Worm (Caenorhabditis elegans) whole organism, L3 larva: ENCODE measurements around the gene Y75B8A.6.
A peak's percentile ranks its signal among the peaks of the same experiment; 100 is the strongest.
"Not testable (repeated sequence)": the region's sequence is repeated elsewhere in the genome, so short reads cannot be mapped to it uniquely, and the experiment has no call there.

Experiments used
- R02D3.7 ChIP-seq: fragments of 150-350 bp; optimal IDR thresholded peaks from 2 replicates; lab custom pipeline; 2014; ENCODE audit warnings: missing biosample characterization, missing genetic modification characterization
- ceh-16 ChIP-seq: sonication (generic microtip); optimal IDR thresholded peaks from 2 replicates; lab custom pipeline; 2017; ENCODE audit warnings: missing biosample characterization, missing genetic modification characterization
- ceh-28 ChIP-seq: fragments of 150-350 bp; optimal IDR thresholded peaks from 2 replicates; lab custom pipeline; 2014; ENCODE audit warnings: missing biosample characterization, missing genetic modification reagents, missing genetic modification characterization
- ceh-82 ChIP-seq: fragments of 150-350 bp; optimal IDR thresholded peaks from 2 replicates; lab custom pipeline; 2014; ENCODE audit warnings: missing biosample characterization, missing genetic modification characterization
- daf-12 ChIP-seq: fragments of 150-350 bp; optimal IDR thresholded peaks from 2 replicates; lab custom pipeline; 2014; ENCODE audit warnings: missing biosample characterization, missing genetic modification reagents, missing genetic modification characterization
- egl-5 ChIP-seq: fragments of 150-350 bp; optimal IDR thresholded peaks from 2 replicates; lab custom pipeline; 2017; ENCODE audit warnings: missing biosample characterization, missing genetic modification reagents, missing genetic modification characterization, inconsistent platforms
- elt-1 ChIP-seq: fragments of 150-350 bp; optimal IDR thresholded peaks from 2 replicates; lab custom pipeline; 2014; ENCODE audit warnings: missing biosample characterization, missing genetic modification characterization
- elt-2 ChIP-seq: sonication (generic microtip); optimal IDR thresholded peaks from 2 replicates; lab custom pipeline; 2016; ENCODE audit warnings: missing genetic modification reagents, mild to moderate bottlenecking, missing genetic modification characterization, missing compliant biosample characterization
- elt-3 ChIP-seq, 3 experiments: fragments of 150-350 bp in 1 of 3; sonication (generic microtip) in 2 of 3; optimal IDR thresholded peaks; 2 replicates in 2 of 3; 4 replicates in 1 of 3; lab custom pipeline; 2014 to 2017; ENCODE audit warnings: missing biosample characterization in 3 of 3, missing genetic modification characterization in 3 of 3
- fkh-10 ChIP-seq: sonication (generic microtip); optimal IDR thresholded peaks from 2 replicates; lab custom pipeline; 2017; ENCODE audit warnings: missing biosample characterization, missing genetic modification reagents, missing genetic modification characterization
- fos-1 ChIP-seq: fragments of 150-350 bp; optimal IDR thresholded peaks from 2 replicates; lab custom pipeline; 2014; ENCODE audit warnings: missing biosample characterization, missing genetic modification characterization
- hmg-11 ChIP-seq: sonication (generic microtip); optimal IDR thresholded peaks from 2 replicates; lab custom pipeline; 2016; ENCODE audit warnings: missing genetic modification characterization, missing compliant biosample characterization
- jun-1 ChIP-seq: fragments of 150-350 bp; optimal IDR thresholded peaks from 2 replicates; lab custom pipeline; 2014; ENCODE audit warnings: missing biosample characterization, missing genetic modification reagents, missing genetic modification characterization
- mdl-1 ChIP-seq: fragments of 150-350 bp; optimal IDR thresholded peaks from 2 replicates; lab custom pipeline; 2014; ENCODE audit warnings: missing biosample characterization, missing genetic modification characterization
- nfya-1 ChIP-seq: sonication (generic microtip); optimal IDR thresholded peaks from 2 replicates; lab custom pipeline; 2017; ENCODE audit warnings: missing genetic modification characterization, mild to moderate bottlenecking, missing compliant biosample characterization, antibody characterized with exemption, moderate library complexity; ENCODE audit not compliant: insufficient read depth
- nhr-23 ChIP-seq: fragments of 150-350 bp; optimal IDR thresholded peaks from 2 replicates; lab custom pipeline; 2014; ENCODE audit warnings: missing biosample characterization, missing genetic modification reagents, missing genetic modification characterization
- nhr-25 ChIP-seq: sonication (generic microtip); optimal IDR thresholded peaks from 2 replicates; lab custom pipeline; 2017; ENCODE audit warnings: missing biosample characterization, missing genetic modification characterization
- nhr-28 ChIP-seq: fragments of 150-350 bp; optimal IDR thresholded peaks from 2 replicates; lab custom pipeline; 2014; ENCODE audit warnings: missing biosample characterization, missing genetic modification characterization
- nhr-43 ChIP-seq: sonication (generic microtip); optimal IDR thresholded peaks from 2 replicates; lab custom pipeline; 2016; ENCODE audit warnings: mild to moderate bottlenecking, missing genetic modification characterization, missing compliant biosample characterization; ENCODE audit not compliant: poor library complexity, severe bottlenecking
- nhr-67 ChIP-seq: fragments of 150-350 bp; optimal IDR thresholded peaks from 2 replicates; lab custom pipeline; 2014; ENCODE audit warnings: missing biosample characterization, missing genetic modification characterization
- pha-4 ChIP-seq: fragments of 150-350 bp; optimal IDR thresholded peaks from 2 replicates; lab custom pipeline; 2014; ENCODE audit warnings: missing biosample characterization, missing genetic modification reagents, missing genetic modification characterization
- pqm-1 ChIP-seq: fragments of 150-350 bp; optimal IDR thresholded peaks from 2 replicates; lab custom pipeline; 2017; ENCODE audit warnings: missing biosample characterization, missing genetic modification characterization, inconsistent platforms
- skn-1 ChIP-seq: fragments of 150-350 bp; optimal IDR thresholded peaks from 2 replicates; lab custom pipeline; 2014; ENCODE audit warnings: missing biosample characterization, missing genetic modification characterization
- snpc-4 ChIP-seq: fragments of 150-350 bp; optimal IDR thresholded peaks from 2 replicates; lab custom pipeline; 2014; ENCODE audit warnings: missing biosample characterization, missing genetic modification characterization
- tbx-2 ChIP-seq: sonication (generic microtip); optimal IDR thresholded peaks from 2 replicates; lab custom pipeline; 2016; ENCODE audit warnings: mild to moderate bottlenecking, missing genetic modification characterization, missing compliant biosample characterization
- unc-39 ChIP-seq: sonication (generic microtip); optimal IDR thresholded peaks from 4 replicates; lab custom pipeline; 2017; ENCODE audit warnings: missing biosample characterization, missing genetic modification characterization
- ztf-11 ChIP-seq: fragments of 150-350 bp; optimal IDR thresholded peaks from 2 replicates; lab custom pipeline; 2014; ENCODE audit warnings: missing biosample characterization, missing genetic modification characterization

The Y75B8A.6 gene

DNA sequence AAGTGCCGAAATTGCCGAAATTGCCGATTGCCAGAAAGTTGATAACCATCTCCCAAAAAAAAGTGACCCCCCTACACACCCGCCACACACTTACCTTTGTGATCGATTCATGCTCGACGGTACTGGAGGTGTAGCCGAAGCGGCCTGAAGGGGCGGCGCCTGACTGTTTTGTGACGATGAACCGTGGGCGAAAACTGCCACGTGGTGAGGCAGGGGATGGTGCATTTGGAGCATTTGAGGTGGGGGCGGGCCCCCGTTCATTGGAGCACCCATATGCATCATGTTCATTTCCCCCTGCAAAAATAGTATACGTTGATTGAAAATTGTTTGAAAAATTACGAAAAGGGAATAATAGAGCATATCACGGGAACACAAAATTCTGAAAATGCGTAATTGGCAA is at the start of gene Y75B8A.6:
Gene Y75B8A.6 (minus strand): TSS at position 292 of the 400 bp plus-strand sequence.
- TF ChIP-seq mdl-1 (tag; lab: Kevin White, UChicago) (no peak), egl-5 (tag; lab: Kevin White, UChicago) (no peak), ceh-16 (tag; lab: Kevin White, UChicago) (no peak)

DNA sequence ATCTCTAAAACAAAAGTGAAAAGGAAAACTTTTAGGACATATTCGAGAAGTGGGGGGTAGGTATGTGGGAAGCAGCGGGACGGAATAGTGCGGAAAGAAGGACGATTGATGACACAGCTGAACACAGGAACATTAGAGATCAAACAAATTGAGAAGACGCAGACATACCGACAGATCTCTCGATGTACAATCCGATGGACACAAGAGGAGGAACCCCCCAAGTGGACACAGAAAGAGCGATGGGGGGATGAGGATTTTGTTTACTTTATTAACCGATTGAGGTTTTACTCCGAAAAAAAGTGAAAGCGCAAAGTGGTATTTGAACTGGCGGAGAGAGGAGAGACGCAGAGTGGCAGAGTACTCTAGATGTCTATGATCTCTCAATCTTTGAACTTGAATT is 48.0 kb upstream of the Y75B8A.6 start:
- TF ChIP-seq nhr-43 (tag; lab: Kevin White, UChicago), result no peak
- TF ChIP-seq unc-39 (tag; lab: Kevin White, UChicago), result no peak
- peak; percentile 41 for TF ChIP-seq nhr-25 (tag; lab: Kevin White, UChicago)
- TF ChIP-seq ceh-28 (tag; lab: Kevin White, UChicago), result peak; percentile 1
- TF ChIP-seq nfya-1, result peak; percentile 11
- TF ChIP-seq nhr-23, result peak; percentile 54
- TF ChIP-seq pha-4 (tag; lab: Kevin White, UChicago), result peak; percentile 89

DNA sequence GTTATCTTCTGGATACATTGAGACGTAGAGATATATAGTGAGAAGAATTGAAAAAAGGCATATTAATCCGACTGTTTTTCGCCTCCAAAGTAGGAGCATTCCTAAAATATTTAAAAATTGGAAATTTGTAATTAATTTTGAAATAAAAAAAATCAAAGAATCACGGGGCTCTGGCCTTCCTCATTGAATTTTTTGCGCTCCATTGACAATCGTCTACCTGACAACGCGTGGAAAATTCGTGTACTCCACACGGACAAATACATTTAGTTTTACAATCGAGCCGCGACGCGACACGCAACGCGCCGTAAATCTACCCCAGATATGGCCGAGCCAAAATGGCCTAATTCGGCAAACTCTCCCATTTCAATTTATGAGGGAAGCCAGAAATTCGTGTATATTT is 47.0 kb upstream of the Y75B8A.6 start, which contains the start of gene gly-11:
Gene gly-11 (minus strand): TSS at position 101 of the 400 bp plus-strand sequence.
- TF ChIP-seq ztf-11 (tag; lab: Kevin White, UChicago); elt-3 (tag; optimal IDR thresholded peaks at IDR 0.05; lab: Kevin White, UChicago); nhr-28: not testable (repeated sequence)
- TF ChIP-seq, all 47 proteins: peak for 0; not testable (repeated sequence) for 47

DNA sequence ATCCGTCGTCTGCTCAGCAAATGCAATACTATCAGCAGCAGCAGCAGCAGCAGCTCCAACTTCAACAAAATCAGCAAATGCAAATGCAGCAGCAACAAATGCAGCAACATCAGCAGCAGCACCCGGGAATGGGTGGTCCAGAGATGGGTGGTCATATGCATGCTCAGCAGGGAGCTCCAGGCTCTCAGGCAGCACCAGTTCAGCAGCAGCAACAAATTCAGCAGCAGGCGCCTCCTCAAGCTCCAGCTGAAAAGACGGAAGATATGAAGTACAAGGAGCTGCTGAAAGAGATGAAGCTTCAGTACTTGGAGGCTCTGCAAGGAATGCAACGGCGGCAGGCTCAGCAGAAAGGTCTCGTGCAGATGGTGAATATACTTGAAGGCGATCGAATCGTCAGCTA is 36.9 kb upstream of the Y75B8A.6 start:
- no peak for TF ChIP-seq jun-1

DNA sequence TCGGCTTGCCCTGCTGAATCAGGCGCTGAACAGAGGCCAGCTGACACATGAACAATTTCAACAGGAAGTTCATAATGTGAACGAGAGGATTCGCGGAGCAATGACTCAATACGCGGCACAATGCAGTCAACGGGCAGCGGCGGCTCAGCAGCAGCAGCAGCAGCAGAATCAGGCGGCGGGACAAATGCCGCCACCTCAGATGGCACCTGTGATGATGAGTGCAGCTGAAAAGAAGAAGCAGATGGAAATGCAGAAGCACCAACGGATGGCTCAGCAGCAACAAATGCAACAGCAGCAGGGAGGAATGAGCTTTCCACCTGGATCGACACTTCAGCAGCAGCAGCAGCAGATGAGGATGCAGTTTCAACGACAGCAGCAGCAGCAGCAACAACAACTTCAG is 35.2 kb upstream of the Y75B8A.6 start:
- TF ChIP-seq pqm-1 (tag; lab: Kevin White, UChicago), result no peak
- TF ChIP-seq mdl-1 (tag; lab: Kevin White, UChicago), result no peak
- no peak for TF ChIP-seq elt-3 (tag; optimal IDR thresholded peaks at IDR 0.05; lab: Kevin White, UChicago)
- no peak for TF ChIP-seq nhr-25 (tag; lab: Kevin White, UChicago)
- no peak for TF ChIP-seq elt-1 (tag; lab: Kevin White, UChicago)
- TF ChIP-seq nhr-23, result no peak
- TF ChIP-seq daf-12 (tag; lab: Kevin White, UChicago), result no peak
- TF ChIP-seq ceh-82 (tag; lab: Kevin White, UChicago), result no peak
- TF ChIP-seq hmg-11 (tag; lab: Kevin White, UChicago), result no peak
- TF ChIP-seq, all 47 proteins: peak for 0

DNA sequence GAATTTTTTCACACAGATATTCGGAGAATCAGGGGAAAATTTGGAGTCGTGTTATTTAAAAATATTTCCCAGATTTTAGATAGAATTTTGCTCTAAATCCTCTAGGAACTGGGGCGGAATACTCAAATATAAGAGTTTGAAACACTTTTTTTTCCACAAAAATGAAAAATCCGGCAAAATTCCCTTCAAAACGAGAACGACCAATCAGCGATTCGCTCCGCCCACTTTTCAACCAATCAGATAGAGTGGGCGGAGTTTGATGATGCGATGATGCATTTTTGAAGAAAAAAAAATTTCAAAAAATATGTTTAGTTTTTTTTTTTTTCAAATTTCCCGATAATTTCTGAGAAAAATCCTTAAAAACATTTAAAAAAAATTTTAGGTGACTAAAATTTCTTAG is 34.3 kb upstream of the Y75B8A.6 start:
- peak; percentile 86 for TF ChIP-seq nfya-1
- no peak for TF ChIP-seq egl-5 (tag; lab: Kevin White, UChicago)

DNA sequence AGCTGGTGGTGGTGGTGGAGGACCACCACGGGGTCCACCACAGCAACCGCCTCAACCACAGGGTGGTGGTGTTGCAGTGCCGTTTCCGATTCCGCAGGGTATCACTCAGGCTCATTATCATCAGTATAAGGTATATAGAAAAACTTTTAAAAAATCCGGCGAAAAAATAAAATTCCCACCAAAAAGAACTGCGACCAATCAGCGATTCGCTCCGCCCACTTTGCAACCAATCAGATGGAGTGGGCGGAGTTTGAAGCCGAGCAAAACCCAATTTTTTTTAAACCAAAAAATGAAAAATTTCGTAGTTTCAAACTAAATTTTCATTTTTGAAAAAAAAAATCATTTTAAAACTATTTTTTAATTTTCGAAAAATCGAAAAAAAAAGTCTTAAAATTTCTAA is 30.8 kb upstream of the Y75B8A.6 start:
- TF ChIP-seq fkh-10 (GFP tag; lab: Kevin White, UChicago), result no peak
- TF ChIP-seq nfya-1, result peak; percentile 87

DNA sequence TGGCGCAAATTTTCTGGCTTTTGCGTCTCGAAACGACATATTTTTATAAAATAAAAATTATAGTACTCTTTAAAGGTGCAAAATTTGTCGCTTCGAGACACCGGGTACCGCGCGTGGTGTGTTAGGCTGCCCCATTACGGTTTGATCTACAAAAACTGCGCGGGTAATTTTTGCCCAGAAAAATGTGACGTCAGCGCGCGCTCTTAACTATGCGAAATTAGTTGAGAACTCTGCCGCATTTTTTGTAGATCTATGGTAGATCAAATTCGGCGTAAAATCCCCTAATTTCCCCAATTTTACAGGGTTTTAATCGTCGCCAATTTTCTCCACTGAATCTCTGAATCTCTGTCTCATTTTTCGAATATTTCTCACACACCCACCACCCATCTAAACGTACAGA is 30.3 kb upstream of the Y75B8A.6 start, which contains the start of gene Y75B8A.8:
Gene Y75B8A.8 (plus strand): TSS at position 301 of the 400 bp plus-strand sequence.
- TF ChIP-seq elt-1 (tag; lab: Kevin White, UChicago), result no peak
- TF ChIP-seq fos-1 (tag; lab: Kevin White, UChicago), result no peak
- no peak for TF ChIP-seq tbx-2 (tag; lab: Kevin White, UChicago)
- no peak for TF ChIP-seq mdl-1 (tag; lab: Kevin White, UChicago)
- no peak for TF ChIP-seq fkh-10 (GFP tag; lab: Kevin White, UChicago)
- TF ChIP-seq elt-2 (tag; lab: Kevin White, UChicago), result no peak
- TF ChIP-seq pha-4 (tag; lab: Kevin White, UChicago), result no peak
- no peak for TF ChIP-seq pqm-1 (tag; lab: Kevin White, UChicago)
- no peak for TF ChIP-seq snpc-4 (tag; lab: Kevin White, UChicago)
- TF ChIP-seq ceh-16 (tag; lab: Kevin White, UChicago), result no peak
- TF ChIP-seq skn-1 (tag; lab: Kevin White, UChicago), result no peak
- TF ChIP-seq R02D3.7 (tag; lab: Kevin White, UChicago), result no peak
- TF ChIP-seq nhr-67 (tag; lab: Kevin White, UChicago), result no peak
- TF ChIP-seq, all 47 proteins: peak for 0
